Worm (Caenorhabditis elegans) whole organism, mixed stage, embryonic: Measurements from ENCODE around the gene sri-31.

Experiments
- M03D4.4 ChIP-seq: sonication (generic microtip); optimal IDR thresholded peaks from 2 replicates; lab custom pipeline; 2017; ENCODE audit warnings: mild to moderate bottlenecking, missing genetic modification characterization, missing compliant biosample characterization
- bed-3 ChIP-seq: fragments of 200-800 bp; sonication (Bioruptor generic); optimal IDR thresholded peaks from 3 replicates; lab custom pipeline; 2018; ENCODE audit warnings: mild to moderate bottlenecking, missing genetic modification characterization, moderate library complexity, missing compliant biosample characterization
- lin-13 ChIP-seq: fragments of 150-350 bp; optimal IDR thresholded peaks from 2 replicates; lab custom pipeline; 2014; ENCODE audit warnings: missing biosample characterization, missing genetic modification characterization
- mls-2 ChIP-seq: sonication (generic microtip); optimal IDR thresholded peaks from 2 replicates; lab custom pipeline; 2016; ENCODE audit warnings: mild to moderate bottlenecking, missing genetic modification characterization, moderate library complexity, missing compliant biosample characterization
- nhr-12 ChIP-seq: fragments of 150-350 bp; optimal IDR thresholded peaks from 2 replicates; lab custom pipeline; 2014; ENCODE audit warnings: missing biosample characterization, missing genetic modification characterization
- nhr-237 ChIP-seq: fragments of 150-350 bp; optimal IDR thresholded peaks from 2 replicates; lab custom pipeline; 2014; ENCODE audit warnings: missing biosample characterization, missing genetic modification characterization
- pha-4 ChIP-seq: fragments of 150-350 bp; optimal IDR thresholded peaks from 2 replicates; lab custom pipeline; 2018; ENCODE audit warnings: missing biosample characterization, missing genetic modification reagents, missing genetic modification characterization
- unc-120 ChIP-seq: sonication (generic microtip); optimal IDR thresholded peaks from 2 replicates; lab custom pipeline; 2017; ENCODE audit warnings: missing genetic modification characterization, missing compliant biosample characterization; ENCODE audit not compliant: poor library complexity, severe bottlenecking
- unc-39 ChIP-seq: fragments of 150-350 bp; optimal IDR thresholded peaks from 2 replicates; lab custom pipeline; 2014; ENCODE audit warnings: missing biosample characterization, missing genetic modification characterization
- zip-8 ChIP-seq: fragments of 150-350 bp; optimal IDR thresholded peaks from 2 replicates; lab custom pipeline; 2014; ENCODE audit warnings: missing biosample characterization, missing genetic modification characterization

sri-31 gene

DNA sequence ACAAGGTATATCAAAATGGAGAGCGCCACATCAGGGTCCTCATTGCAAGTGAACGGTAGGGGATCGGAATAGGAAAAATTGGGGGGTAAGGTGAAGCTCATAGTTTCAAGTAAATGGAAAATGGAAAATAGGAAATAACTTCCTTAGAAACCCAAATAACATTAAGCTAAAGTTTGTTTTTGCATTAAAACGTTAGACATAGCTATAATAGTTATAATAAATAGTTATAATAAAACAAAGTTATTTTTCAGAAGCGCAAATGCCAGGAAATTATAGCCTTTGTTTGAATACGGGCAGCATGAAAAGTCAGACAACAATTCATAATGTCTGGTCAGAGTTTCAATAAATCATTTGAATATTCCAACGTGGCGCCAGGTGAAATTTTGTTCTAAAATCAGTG lies 49.7 kb downstream of the sri-31 start, which contains the start of gene srg-24:
srg-24 (minus strand) TSS at position 101 of the 400 bp plus-strand sequence.
- TF ChIP-seq unc-120 (tag; lab: Kevin White, UChicago) (no peak), zip-8 (tag; lab: Kevin White, UChicago) (no peak), unc-39 (tag; lab: Kevin White, UChicago) (no peak), bed-3 (GFP tag; lab: Kevin White, UChicago) (no peak), mls-2 (no peak), nhr-237 (tag; lab: Kevin White, UChicago) (no peak), lin-13 (no peak), pha-4 (no peak), nhr-12 (tag; lab: Kevin White, UChicago) (no peak), M03D4.4 (tag; lab: Kevin White, UChicago) (no peak)
